Worm (Caenorhabditis elegans): ENCODE results near the gene R01E6.2.
A peak's percentile ranks its signal among the peaks of the same experiment; 100 is the strongest.

The R01E6.2 gene

ce11 chrX:13527347-13528092 is 38.8 kb downstream of the R01E6.2 start, which contains the start of gene pab-2:
TSS of gene pab-2 (minus strand) at chrX:13527415.
- peak; percentile 74 for TF ChIP-seq dox-1 (GFP tag; IDR thresholded peaks at IDR 0.05)
- peak; percentile 84 to 85 for TF ChIP-seq let-607 (tag; optimal IDR thresholded peaks at IDR 0.05)
- TF ChIP-seq snpc-1.3 (tag; optimal IDR thresholded peaks at IDR 0.05; ENCODE audit: insufficient read depth) = no peak
- TF ChIP-seq somi-1 (GFP tag; optimal IDR thresholded peaks at IDR 0.05) = peak; percentile 28
- TF ChIP-seq mcd-1 (GFP tag; IDR thresholded peaks at IDR 0.05) = peak; percentile 65
- peak; percentile 79 for TF ChIP-seq K12H6.12 (tag; optimal IDR thresholded peaks at IDR 0.05)
- TF ChIP-seq egrh-3 (GFP tag; IDR thresholded peaks at IDR 0.05) = peak; percentile 58
- TF ChIP-seq lin-35 (GFP tag; optimal IDR thresholded peaks at IDR 0.05) = peak in 1 of 3 experiments; percentile 44
- no peak for TF ChIP-seq D2030.7 (GFP tag; IDR thresholded peaks at IDR 0.05)
- peak; percentile 79 for TF ChIP-seq lin-40 (tag; optimal IDR thresholded peaks at IDR 0.05)
- 0 out of 2 replicates have a peak, but pooled peaks have one; percentile 49 for TF ChIP-seq Y56A3A.18 (GFP tag; IDR thresholded peaks at IDR 0.05)
- peak; percentile 46 for TF ChIP-seq ets-4 (GFP tag; optimal IDR thresholded peaks at IDR 0.05)
- peak; percentile 17 for TF ChIP-seq ztf-18 (tag; optimal IDR thresholded peaks at IDR 0.05)
- no peak for TF ChIP-seq B0261.1 (tag; optimal IDR thresholded peaks at IDR 0.05)
- peak; percentile 9 for TF ChIP-seq die-1 (tag; optimal IDR thresholded peaks at IDR 0.05)
- TF ChIP-seq rcor-1 (GFP tag; IDR thresholded peaks at IDR 0.05) = 0 out of 2 replicates have a peak, but pooled peaks have one; percentile 27
- peak; percentile 46 for TF ChIP-seq ZK185.1 (tag; optimal IDR thresholded peaks at IDR 0.05; ENCODE audit: poor library complexity, severe bottlenecking)
- no peak for TF ChIP-seq T07F8.4 (tag; optimal IDR thresholded peaks at IDR 0.05)
- TF ChIP-seq pbrm-1 (GFP tag; IDR thresholded peaks at IDR 0.05) = no peak; the same call in 1 of the 2 replicates
- TF ChIP-seq zfh-2 (GFP tag; conservative IDR thresholded peaks at IDR 0.05) = peak; percentile 97
- peak; percentile 29 for TF ChIP-seq lin-54 (GFP tag; optimal IDR thresholded peaks at IDR 0.05)
- TF ChIP-seq akir-1 (GFP tag; optimal IDR thresholded peaks at IDR 0.05) = peak; percentile 69
- no peak for TF ChIP-seq F22D6.2 (tag; optimal IDR thresholded peaks at IDR 0.05)
- TF ChIP-seq K11D2.4 (GFP tag; IDR thresholded peaks at IDR 0.05) = peak; percentile 63; the same call in 1 of the 2 replicates
- TF ChIP-seq sea-2 (GFP tag; IDR thresholded peaks at IDR 0.05) = no peak
- peak; percentile 76 for TF ChIP-seq chd-7 (tag; optimal IDR thresholded peaks at IDR 0.05)
- TF ChIP-seq ztf-26 (tag; optimal IDR thresholded peaks at IDR 0.05) = peak; percentile 82
- no peak for TF ChIP-seq xnd-1 (tag; optimal IDR thresholded peaks at IDR 0.05)
- TF ChIP-seq nhr-179 (tag; optimal IDR thresholded peaks at IDR 0.05) = no peak
- TF ChIP-seq cebp-2 (GFP tag; IDR thresholded peaks at IDR 0.05) = 0 out of 2 replicates have a peak, but pooled peaks have one; percentile 84
- TF ChIP-seq C17E4.6 (GFP tag; IDR thresholded peaks at IDR 0.05) = no peak
- no peak for TF ChIP-seq pha-4 (tag; optimal IDR thresholded peaks at IDR 0.05)
- no peak for TF ChIP-seq snpc-3.4 (tag; optimal IDR thresholded peaks at IDR 0.05)
- no peak for TF ChIP-seq snpc-4 (GFP tag; optimal IDR thresholded peaks at IDR 0.05)
- TF ChIP-seq snpc-4 (tag; optimal IDR thresholded peaks at IDR 0.05) = peak in 3 of 4 experiments; percentile 22 to 50 (median 41)
- peak; percentile 59; the same call in 1 of the 2 replicates for TF ChIP-seq cebp-1 (GFP tag; IDR thresholded peaks at IDR 0.05)
- peak; percentile 73 for TF ChIP-seq cebp-1 (tag; optimal IDR thresholded peaks at IDR 0.05)
- TF ChIP-seq zim-3 (tag; optimal IDR thresholded peaks at IDR 0.05) = no peak
- peak; percentile 56; the same call in 1 of the 2 replicates for TF ChIP-seq B0336.3 (GFP tag; IDR thresholded peaks at IDR 0.05)
- peak; percentile 40 for TF ChIP-seq gei-17 (GFP tag; optimal IDR thresholded peaks at IDR 0.05)
- peak; percentile 65 for TF ChIP-seq tbp1 (GFP tag; optimal IDR thresholded peaks at IDR 0.05)
- TF ChIP-seq Y53G8AR.9 (GFP tag; conservative IDR thresholded peaks at IDR 0.05) = 0 out of 2 replicates have a peak, but pooled peaks have one; percentile 59
- TF ChIP-seq nfya-1 (tag; optimal IDR thresholded peaks at IDR 0.05; ENCODE audit: borderline replicate concordance, insufficient read depth) = no peak
- TF ChIP-seq atf-7 (tag; optimal IDR thresholded peaks at IDR 0.05) = peak; percentile 76
- TF ChIP-seq madf-6 (GFP tag; IDR thresholded peaks at IDR 0.05) = peak; percentile 30; the same call in 1 of the 2 replicates
- TF ChIP-seq egl-44 (GFP tag; IDR thresholded peaks at IDR 0.05) = peak; percentile 71; the same call in 1 of the 2 replicates
